Worm (Caenorhabditis elegans): ENCODE results near the gene his-60.

DNA sequence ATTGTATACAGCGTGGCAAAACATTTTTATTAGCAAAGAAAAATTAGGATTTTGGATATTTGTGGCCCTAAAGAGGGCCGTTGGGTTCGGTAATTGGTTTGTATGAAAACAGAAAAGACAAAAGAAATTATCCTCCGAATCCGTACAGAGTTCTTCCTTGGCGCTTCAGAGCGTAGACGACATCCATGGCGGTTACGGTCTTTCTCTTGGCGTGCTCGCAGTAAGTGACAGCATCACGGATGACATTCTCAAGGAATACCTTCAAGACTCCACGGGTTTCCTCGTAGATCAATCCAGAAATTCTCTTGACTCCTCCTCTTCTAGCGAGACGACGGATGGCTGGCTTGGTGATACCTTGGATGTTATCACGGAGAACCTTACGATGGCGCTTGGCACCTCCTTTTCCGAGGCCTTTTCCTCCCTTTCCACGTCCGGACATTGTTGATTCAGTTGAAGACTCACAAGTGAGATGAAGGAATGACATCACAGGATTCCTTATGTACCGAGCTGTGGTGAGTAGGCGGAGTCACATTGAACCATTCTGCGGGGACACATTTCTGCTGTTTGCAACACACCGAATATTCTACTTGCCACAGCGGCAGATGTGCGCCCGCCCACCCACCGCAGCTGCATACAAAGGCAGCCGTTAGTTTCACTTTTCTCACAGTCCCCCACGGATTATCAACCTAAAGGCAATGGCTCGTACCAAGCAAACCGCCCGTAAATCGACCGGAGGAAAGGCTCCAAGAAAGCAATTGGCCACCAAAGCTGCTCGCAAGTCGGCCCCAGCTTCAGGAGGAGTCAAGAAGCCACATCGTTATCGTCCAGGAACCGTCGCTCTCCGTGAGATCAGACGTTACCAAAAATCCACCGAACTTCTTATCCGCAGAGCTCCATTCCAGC lies at the start of gene his-60, which contains the start of gene his-59:
- TF ChIP-seq tlp-1 (tag; optimal IDR thresholded peaks at IDR 0.05) (no peak), ztf-11 (tag; optimal IDR thresholded peaks at IDR 0.05) (peak in 1 of 2 experiments; percentile 93), sox-4 (tag; optimal IDR thresholded peaks at IDR 0.05) (no peak)
